Worm (Caenorhabditis elegans): Measurements from ENCODE around the gene str-162.

DNA sequence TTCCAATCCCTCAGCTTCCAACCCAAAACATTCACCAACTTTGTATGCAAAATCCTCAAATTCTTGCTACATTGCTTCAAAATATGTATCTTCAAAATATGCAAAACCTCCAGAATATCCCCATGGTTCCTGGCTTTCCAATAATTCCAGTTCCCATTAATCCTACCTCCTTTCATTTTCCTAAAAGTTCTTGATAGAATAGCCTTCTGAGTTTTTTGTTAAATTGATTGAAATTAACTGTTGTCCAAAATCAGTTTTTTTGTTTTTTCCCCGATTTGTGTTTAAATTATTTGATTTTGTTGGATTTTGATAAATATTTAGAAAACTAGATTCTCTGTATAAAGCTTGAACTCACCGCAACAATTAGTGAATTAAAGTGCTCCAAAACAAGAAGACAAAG, 13.0 kb downstream of the str-162 start:
- TF ChIP-seq ztf-11 (tag; optimal IDR thresholded peaks at IDR 0.05), result no peak
- TF ChIP-seq zag-1 (tag; optimal IDR thresholded peaks at IDR 0.05), result no peak
- TF ChIP-seq unc-62 (GFP tag; optimal IDR thresholded peaks at IDR 0.05), result no peak
- no peak for TF ChIP-seq nhr-23 (tag; optimal IDR thresholded peaks at IDR 0.05)
- TF ChIP-seq elt-1 (tag; optimal IDR thresholded peaks at IDR 0.05), result no peak
- TF ChIP-seq snpc-4 (tag; optimal IDR thresholded peaks at IDR 0.05), result no peak
- no peak for TF ChIP-seq ZK546.5 (tag; optimal IDR thresholded peaks at IDR 0.05)
